Worm (Caenorhabditis elegans) whole organism, L4/young adult: ENCODE data around the gene R186.8.

Experiments
- W03F9.2 ChIP-seq: fragments of 150-350 bp; optimal IDR thresholded peaks from 2 replicates; lab custom pipeline; 2014; ENCODE audit warnings: missing biosample characterization, missing genetic modification characterization
- dao-5 ChIP-seq: sonication (generic microtip); optimal IDR thresholded peaks from 2 replicates; lab custom pipeline; 2016; ENCODE audit warnings: missing genotype, missing genetic modification characterization, moderate library complexity, missing compliant biosample characterization
- him-1 ChIP-seq: sonication (generic microtip); optimal IDR thresholded peaks from 2 replicates; lab custom pipeline; 2016; ENCODE audit warnings: missing genotype, missing genetic modification reagents, missing genetic modification characterization, missing compliant biosample characterization

The R186.8 gene

ce11 chrV:12949607-12950006, 18.2 kb downstream of the R186.8 start, which contains the start of gene T16G1.13:
Gene T16G1.13 (plus strand): TSS chrV:12949907.
- TF ChIP-seq him-1 (tag; lab: Kevin White, UChicago) (no peak), W03F9.2 (tag; lab: Kevin White, UChicago) (no peak), dao-5 (tag; lab: Kevin White, UChicago) (no peak)

ce11 chrV:12944775-12945174, 23.0 kb downstream of the R186.8 start, which contains the start of gene grl-2:
Gene grl-2 (plus strand): TSS chrV:12945075.
- TF ChIP-seq dao-5 (tag; lab: Kevin White, UChicago): no peak

- no peak for TF ChIP-seq W03F9.2 (tag; lab: Kevin White, UChicago)
- TF ChIP-seq dao-5 (tag; lab: Kevin White, UChicago): no peak
- no peak for TF ChIP-seq him-1 (tag; lab: Kevin White, UChicago)
These were observed 23.6 kb downstream of the R186.8 start, which contains the start of gene T16G1.3 for ce11 chrV:12944229-12944628. Gene T16G1.3 (minus strand): TSS chrV:12944329.

- no peak for TF ChIP-seq dao-5 (tag; lab: Kevin White, UChicago)
- no peak for TF ChIP-seq W03F9.2 (tag; lab: Kevin White, UChicago)
- TF ChIP-seq him-1 (tag; lab: Kevin White, UChicago): no peak
These were observed 24.4 kb downstream of the R186.8 start for ce11 chrV:12943399-12943798.

- TF ChIP-seq W03F9.2 (tag; lab: Kevin White, UChicago): no peak
- TF ChIP-seq him-1 (tag; lab: Kevin White, UChicago): no peak
- TF ChIP-seq dao-5 (tag; lab: Kevin White, UChicago): no peak
These were observed 25.8 kb downstream of the R186.8 start, which contains the start of gene T16G1.4 for ce11 chrV:12941797-12942474. Gene T16G1.4 (minus strand): TSS chrV:12941847.

- TF ChIP-seq dao-5 (tag; lab: Kevin White, UChicago): no peak
- no peak for TF ChIP-seq W03F9.2 (tag; lab: Kevin White, UChicago)
- TF ChIP-seq him-1 (tag; lab: Kevin White, UChicago): no peak
These were observed 28.3 kb downstream of the R186.8 start, which contains the start of gene T16G1.5 for ce11 chrV:12939434-12939833. Gene T16G1.5 (minus strand): TSS chrV:12939552.

ce11 chrV:12937098-12937497, 30.7 kb downstream of the R186.8 start, which contains the start of gene T16G1.6:
Gene T16G1.6 (minus strand): TSS chrV:12937174.
- TF ChIP-seq W03F9.2 (tag; lab: Kevin White, UChicago): no peak
- no peak for TF ChIP-seq him-1 (tag; lab: Kevin White, UChicago)
- TF ChIP-seq dao-5 (tag; lab: Kevin White, UChicago): no peak

- TF ChIP-seq him-1 (tag; lab: Kevin White, UChicago) (no peak), W03F9.2 (tag; lab: Kevin White, UChicago) (no peak), dao-5 (tag; lab: Kevin White, UChicago) (no peak)
These were observed 32.8 kb downstream of the R186.8 start, which contains the start of gene T16G1.7 for ce11 chrV:12934976-12935375. Gene T16G1.7 (minus strand): TSS chrV:12935112.

ce11 chrV:12933654-12934053, 34.1 kb downstream of the R186.8 start:
- TF ChIP-seq W03F9.2 (tag; lab: Kevin White, UChicago): no peak
- TF ChIP-seq him-1 (tag; lab: Kevin White, UChicago): no peak
- no peak for TF ChIP-seq dao-5 (tag; lab: Kevin White, UChicago)

ce11 chrV:12928929-12929532, 38.8 kb downstream of the R186.8 start, which contains the start of gene T16G1.2:
Gene T16G1.2 (plus strand): TSS chrV:12929482.
- TF ChIP-seq dao-5 (tag; lab: Kevin White, UChicago): no peak
- TF ChIP-seq W03F9.2 (tag; lab: Kevin White, UChicago): no peak
- no peak for TF ChIP-seq him-1 (tag; lab: Kevin White, UChicago)

ce11 chrV:12924128-12924527, 43.7 kb downstream of the R186.8 start, which contains the start of gene pqn-67:
Gene pqn-67 (plus strand): TSS chrV:12924428.
- TF ChIP-seq dao-5 (tag; lab: Kevin White, UChicago) (no peak), W03F9.2 (tag; lab: Kevin White, UChicago) (no peak), him-1 (tag; lab: Kevin White, UChicago) (no peak)

- TF ChIP-seq W03F9.2 (tag; lab: Kevin White, UChicago) (no peak), him-1 (tag; lab: Kevin White, UChicago) (no peak), dao-5 (tag; lab: Kevin White, UChicago) (no peak)
These were observed 45.5 kb downstream of the R186.8 start, which contains the start of gene dhrs-4 for ce11 chrV:12922308-12922707. Gene dhrs-4 (plus strand): TSS chrV:12922608.

- TF ChIP-seq W03F9.2 (tag; lab: Kevin White, UChicago): no peak
- TF ChIP-seq him-1 (tag; lab: Kevin White, UChicago): no peak
These were observed 46.1 kb downstream of the R186.8 start for ce11 chrV:12921680-12922079.
